Worm (Caenorhabditis elegans) whole organism, L1 larva: ENCODE results near the gene dcn-1.
A peak's percentile ranks its signal among the peaks of the same experiment; 100 is the strongest.

Experiments used
- C04F5.9 ChIP-seq: sonication (generic microtip); optimal IDR thresholded peaks from 2 replicates; lab custom pipeline; 2016; ENCODE audit warnings: missing genetic modification characterization, missing compliant biosample characterization
- C16A3.4 ChIP-seq: fragments of 150-350 bp; optimal IDR thresholded peaks from 2 replicates; lab custom pipeline; 2014; ENCODE audit warnings: missing biosample characterization, missing genetic modification characterization
- F16B12.6 ChIP-seq: fragments of 150-350 bp; optimal IDR thresholded peaks from 2 replicates; lab custom pipeline; 2014; ENCODE audit warnings: missing biosample characterization, missing genetic modification characterization
- Y116A8C.19 ChIP-seq: sonication (generic microtip); optimal IDR thresholded peaks from 2 replicates; lab custom pipeline; 2016; ENCODE audit warnings: missing compliant biosample characterization, missing genetic modification characterization, borderline replicate concordance
- aha-1 ChIP-seq: fragments of 150-350 bp; optimal IDR thresholded peaks from 2 replicates; lab custom pipeline; 2014; ENCODE audit warnings: missing biosample characterization, missing genetic modification characterization
- alr-1 ChIP-seq: fragments of 200-800 bp; sonication (Bioruptor generic); optimal IDR thresholded peaks from 2 replicates; lab custom pipeline; 2018; ENCODE audit warnings: borderline replicate concordance, mild to moderate bottlenecking, missing genetic modification characterization, missing compliant biosample characterization
- ama-1 ChIP-seq: fragments of 150-350 bp; optimal IDR thresholded peaks from 2 replicates; lab custom pipeline; 2014
- blmp-1 ChIP-seq: fragments of 150-350 bp; optimal IDR thresholded peaks from 2 replicates; lab custom pipeline; 2014; ENCODE audit warnings: missing biosample characterization, missing genetic modification characterization
- ceh-8 ChIP-seq: fragments of 200-800 bp; sonication (Bioruptor generic); optimal IDR thresholded peaks from 2 replicates; lab custom pipeline; 2018; ENCODE audit warnings: mild to moderate bottlenecking, missing genetic modification characterization, moderate library complexity, missing compliant biosample characterization
- ceh-88 ChIP-seq: fragments of 200-800 bp; sonication (Bioruptor generic); IDR thresholded peaks from 2 replicates; pipeline ENCODE4 v1.3.6; 2022; ENCODE audit warnings: missing genetic modification characterization, missing compliant biosample characterization
- ceh-90 ChIP-seq: sonication (generic microtip); optimal IDR thresholded peaks from 2 replicates; lab custom pipeline; 2016; ENCODE audit warnings: missing genetic modification characterization, missing compliant biosample characterization
- ces-1 ChIP-seq: fragments of 150-350 bp; optimal IDR thresholded peaks from 2 replicates; lab custom pipeline; 2014; ENCODE audit warnings: missing biosample characterization, missing genetic modification reagents, missing genetic modification characterization
- dpl-1 ChIP-seq, 3 experiments: fragments of 150-350 bp in 2 of 3; sonication (generic microtip) in 1 of 3; optimal IDR thresholded peaks; 2 replicates each; lab custom pipeline; 2014 to 2017; ENCODE audit warnings: missing biosample characterization in 3 of 3, missing genetic modification characterization in 3 of 3, missing genetic modification reagents in 3 of 3
- dsc-1 ChIP-seq: sonication (generic microtip); optimal IDR thresholded peaks from 2 replicates; lab custom pipeline; 2016; ENCODE audit warnings: mild to moderate bottlenecking, missing genetic modification characterization, missing compliant biosample characterization
- efl-1 ChIP-seq, 4 experiments: fragments of 150-350 bp; optimal IDR thresholded peaks in 3 of 4; peaks in 1 of 4; 1 replicate in 1 of 4; 2 replicates in 3 of 4; lab custom pipeline; 2014; ENCODE audit warnings: missing biosample characterization in 2 of 4, missing genetic modification characterization in 2 of 4, missing genetic modification reagents in 2 of 4
- efl-3 ChIP-seq: fragments of 200-800 bp; sonication (Bioruptor generic); optimal IDR thresholded peaks from 2 replicates; lab custom pipeline; 2018; ENCODE audit warnings: mild to moderate bottlenecking, missing genetic modification characterization, missing compliant biosample characterization
- egl-27 ChIP-seq, 2 experiments: fragments of 150-350 bp in 1 of 2; sonication (generic microtip); optimal IDR thresholded peaks; 3 replicates each; lab custom pipeline; 2017 to 2018; ENCODE audit warnings: missing biosample characterization in 2 of 2, missing genetic modification characterization in 2 of 2, missing genetic modification reagents in 2 of 2
- elt-2 ChIP-seq: sonication (generic microtip); optimal IDR thresholded peaks from 2 replicates; lab custom pipeline; 2016; ENCODE audit warnings: missing genetic modification characterization, mild to moderate bottlenecking, inconsistent platforms, missing compliant biosample characterization, missing genetic modification reagents
- elt-3 ChIP-seq, 6 experiments: fragments of 150-350 bp in 1 of 6; sonication (generic microtip); optimal IDR thresholded peaks; 2 replicates each; lab custom pipeline; 2017 to 2018; ENCODE audit warnings: missing biosample characterization in 6 of 6, missing genetic modification characterization in 6 of 6, inconsistent platforms in 1 of 6
- ets-5 ChIP-seq: fragments of 200-800 bp; sonication (Bioruptor generic); IDR thresholded peaks from 2 replicates; pipeline ENCODE4 v1.3.6; 2022; ENCODE audit warnings: missing genetic modification characterization, missing compliant biosample characterization
- fkh-4 ChIP-seq: sonication (generic microtip); optimal IDR thresholded peaks from 2 replicates; lab custom pipeline; 2016; ENCODE audit warnings: missing compliant biosample characterization, missing genetic modification characterization, borderline replicate concordance
- grh-1 ChIP-seq: fragments of 200-800 bp; sonication (Bioruptor generic); IDR thresholded peaks from 2 replicates; pipeline ENCODE4 v1.3.6; 2022; ENCODE audit warnings: missing genetic modification reagents, missing genetic modification characterization, missing compliant biosample characterization
- hlh-4 ChIP-seq: sonication (generic microtip); optimal IDR thresholded peaks from 2 replicates; lab custom pipeline; 2016; ENCODE audit warnings: mild to moderate bottlenecking, missing genetic modification characterization, missing compliant biosample characterization
- lin-14 ChIP-seq: fragments of 200-800 bp; sonication (Bioruptor generic); optimal IDR thresholded peaks from 2 replicates; lab custom pipeline; 2018; ENCODE audit warnings: mild to moderate bottlenecking, missing genetic modification characterization, moderate library complexity, missing compliant biosample characterization
- lin-39 ChIP-seq: fragments of 150-350 bp; optimal IDR thresholded peaks from 2 replicates; lab custom pipeline; 2014; ENCODE audit warnings: missing biosample characterization, missing genetic modification reagents, missing genetic modification characterization
- lsy-2 ChIP-seq, 2 experiments: fragments of 150-350 bp; optimal IDR thresholded peaks; 2 replicates each; lab custom pipeline; 2014; ENCODE audit warnings: missing biosample characterization in 2 of 2, missing genetic modification characterization in 2 of 2
- mef-2 ChIP-seq: fragments of 150-350 bp; optimal IDR thresholded peaks from 2 replicates; lab custom pipeline; 2014; ENCODE audit warnings: missing biosample characterization, missing genetic modification characterization
- nhr-11 ChIP-seq: fragments of 150-350 bp; optimal IDR thresholded peaks from 2 replicates; lab custom pipeline; 2014; ENCODE audit warnings: missing biosample characterization, missing genetic modification characterization
- nhr-12 ChIP-seq: sonication (generic microtip); optimal IDR thresholded peaks from 2 replicates; lab custom pipeline; 2017; ENCODE audit warnings: missing biosample characterization, missing genetic modification characterization
- nhr-19 ChIP-seq: fragments of 200-800 bp; sonication (Bioruptor generic); conservative IDR thresholded peaks from 2 replicates; pipeline ENCODE4 v1.3.6; 2022; ENCODE audit warnings: missing genetic modification characterization, missing compliant biosample characterization
- nhr-20 ChIP-seq: sonication (generic microtip); optimal IDR thresholded peaks from 2 replicates; lab custom pipeline; 2016; ENCODE audit warnings: mild to moderate bottlenecking, missing genetic modification characterization, missing compliant biosample characterization
- nhr-237 ChIP-seq: fragments of 150-350 bp; optimal IDR thresholded peaks from 2 replicates; lab custom pipeline; 2014; ENCODE audit warnings: missing biosample characterization, missing genetic modification characterization
- nhr-28 ChIP-seq: fragments of 150-350 bp; optimal IDR thresholded peaks from 2 replicates; lab custom pipeline; 2014; ENCODE audit warnings: missing biosample characterization, missing genetic modification characterization
- nhr-47 ChIP-seq: sonication (generic microtip); optimal IDR thresholded peaks from 2 replicates; lab custom pipeline; 2016; ENCODE audit warnings: mild to moderate bottlenecking, missing genetic modification characterization, moderate library complexity, missing compliant biosample characterization
- nhr-71 ChIP-seq: sonication (generic microtip); optimal IDR thresholded peaks from 2 replicates; lab custom pipeline; 2016; ENCODE audit warnings: mild to moderate bottlenecking, missing genetic modification characterization, moderate library complexity, missing compliant biosample characterization
- nhr-76 ChIP-seq: sonication (generic microtip); optimal IDR thresholded peaks from 2 replicates; lab custom pipeline; 2017; ENCODE audit warnings: missing biosample characterization, missing genetic modification characterization
- nhr-77 ChIP-seq: fragments of 150-350 bp; optimal IDR thresholded peaks from 2 replicates; lab custom pipeline; 2014; ENCODE audit warnings: missing biosample characterization, missing genetic modification characterization
- nhr-85 ChIP-seq: sonication (generic microtip); peaks from one replicate; lab custom pipeline; 2016; ENCODE audit warnings: missing genetic modification characterization, inconsistent platforms, missing compliant biosample characterization
- nhr-90 ChIP-seq: sonication (generic microtip); optimal IDR thresholded peaks from 2 replicates; lab custom pipeline; 2016; ENCODE audit warnings: mild to moderate bottlenecking, missing genetic modification characterization, missing compliant biosample characterization; ENCODE audit not compliant: poor library complexity
- pag-3 ChIP-seq: sonication (generic microtip); optimal IDR thresholded peaks from 2 replicates; lab custom pipeline; 2017; ENCODE audit warnings: missing genetic modification characterization, mild to moderate bottlenecking, missing compliant biosample characterization, antibody characterized with exemption, borderline replicate concordance; ENCODE audit not compliant: insufficient read depth
- rnt-1 ChIP-seq: sonication (generic microtip); optimal IDR thresholded peaks from 2 replicates; lab custom pipeline; 2016; ENCODE audit warnings: mild to moderate bottlenecking, missing genetic modification characterization, moderate library complexity, missing compliant biosample characterization
- skn-1 ChIP-seq: fragments of 150-350 bp; optimal IDR thresholded peaks from 2 replicates; lab custom pipeline; 2014; ENCODE audit warnings: missing biosample characterization, missing genetic modification characterization
- snpc-4 ChIP-seq: fragments of 150-350 bp; optimal IDR thresholded peaks from 2 replicates; lab custom pipeline; 2014; ENCODE audit warnings: missing biosample characterization, missing genetic modification characterization
- snu-23 ChIP-seq: sonication (generic microtip); optimal IDR thresholded peaks from 2 replicates; lab custom pipeline; 2016; ENCODE audit warnings: missing genetic modification characterization, missing compliant biosample characterization
- sup-37 ChIP-seq: fragments of 200-800 bp; sonication (Bioruptor generic); optimal IDR thresholded peaks from 2 replicates; lab custom pipeline; 2018; ENCODE audit warnings: mild to moderate bottlenecking, missing genetic modification characterization, missing compliant biosample characterization
- swsn-7 ChIP-seq: sonication (generic microtip); optimal IDR thresholded peaks from 2 replicates; lab custom pipeline; 2016; ENCODE audit warnings: missing genetic modification characterization, missing compliant biosample characterization
- tlp-1 ChIP-seq: fragments of 150-350 bp; optimal IDR thresholded peaks from 2 replicates; lab custom pipeline; 2014; ENCODE audit warnings: missing biosample characterization, missing genetic modification characterization
- unc-130 ChIP-seq: fragments of 150-350 bp; optimal IDR thresholded peaks from 2 replicates; lab custom pipeline; 2017; ENCODE audit warnings: missing biosample characterization, missing genetic modification characterization, inconsistent platforms
- unc-30 ChIP-seq: sonication (generic microtip); optimal IDR thresholded peaks from 2 replicates; lab custom pipeline; 2017; ENCODE audit warnings: missing biosample characterization, missing genetic modification characterization
- unc-98 ChIP-seq: fragments of 200-800 bp; sonication (Bioruptor generic); IDR thresholded peaks from 2 replicates; pipeline ENCODE4 v1.3.6; 2022; ENCODE audit warnings: missing genetic modification characterization, missing compliant biosample characterization
- vab-15 ChIP-seq: sonication (generic microtip); optimal IDR thresholded peaks from 2 replicates; lab custom pipeline; 2017; ENCODE audit warnings: missing genotype, mild to moderate bottlenecking, missing genetic modification characterization, missing compliant biosample characterization
- xbp-1 ChIP-seq: sonication (generic microtip); optimal IDR thresholded peaks from 2 replicates; lab custom pipeline; 2016; ENCODE audit warnings: missing genetic modification characterization, missing compliant biosample characterization
- ztf-11 ChIP-seq, 2 experiments: sonication (generic microtip); optimal IDR thresholded peaks; 2 replicates each; lab custom pipeline; 2016 to 2017; ENCODE audit warnings: missing genetic modification characterization in 2 of 2, missing biosample characterization in 1 of 2, missing compliant biosample characterization in 1 of 2
- ztf-4 ChIP-seq: fragments of 150-350 bp; optimal IDR thresholded peaks from 2 replicates; lab custom pipeline; 2014; ENCODE audit warnings: missing biosample characterization, missing genetic modification characterization

The dcn-1 gene

ce11 chrIII:4283175-4283574 is 30.5 kb upstream of the dcn-1 start:
- no peak for TF ChIP-seq dsc-1
- peak; percentile 10 for TF ChIP-seq nhr-85 (tag; lab: Kevin White, UChicago)
- no peak for TF ChIP-seq C04F5.9
- no peak for TF ChIP-seq ceh-8
- no peak for TF ChIP-seq aha-1 (tag; lab: Kevin White, UChicago)
- TF ChIP-seq nhr-11 (tag; lab: Kevin White, UChicago): peak; percentile 27
- no peak for TF ChIP-seq ama-1 (lab: Kevin White, UChicago)
- no peak for TF ChIP-seq egl-27 (tag; optimal IDR thresholded peaks at IDR 0.05; lab: Kevin White, UChicago)
- TF ChIP-seq nhr-20 (tag; lab: Kevin White, UChicago): peak; percentile 55
- no peak for TF ChIP-seq nhr-76 (tag; lab: Kevin White, UChicago)
- TF ChIP-seq alr-1 (tag; lab: Kevin White, UChicago): no peak
- no peak for TF ChIP-seq nhr-90
- TF ChIP-seq blmp-1: no peak
- TF ChIP-seq F16B12.6 (tag; lab: Kevin White, UChicago): no peak
- no peak for TF ChIP-seq ets-5
- no peak for TF ChIP-seq sup-37
- no peak for TF ChIP-seq fkh-4 (tag; lab: Kevin White, UChicago)
- TF ChIP-seq snpc-4 (tag; lab: Kevin White, UChicago): no peak
- no peak for TF ChIP-seq hlh-4 (tag; lab: Kevin White, UChicago)
- no peak for TF ChIP-seq ces-1 (GFP tag; lab: Kevin White, UChicago)
- TF ChIP-seq swsn-7 (tag; lab: Kevin White, UChicago): no peak
- TF ChIP-seq tlp-1 (tag; lab: Kevin White, UChicago): no peak
- TF ChIP-seq nhr-19 (GFP tag; lab: Robert Waterston, UW): peak; percentile 52
- peak; percentile 88 for TF ChIP-seq rnt-1 (tag; lab: Kevin White, UChicago)
- no peak for TF ChIP-seq nhr-28 (tag; lab: Kevin White, UChicago)
- peak; percentile 80 for TF ChIP-seq nhr-71 (tag; lab: Kevin White, UChicago)
- no peak for TF ChIP-seq elt-2 (tag; lab: Kevin White, UChicago)
- peak; percentile 47 for TF ChIP-seq snu-23 (GFP tag; lab: Kevin White, UChicago)
- TF ChIP-seq grh-1: no peak
- peak; percentile 58 for TF ChIP-seq unc-130 (tag; lab: Kevin White, UChicago)
- no peak for TF ChIP-seq ceh-90 (tag; lab: Kevin White, UChicago)
- no peak for TF ChIP-seq lin-39 (tag; lab: Kevin White, UChicago)
- no peak for TF ChIP-seq nhr-47
- TF ChIP-seq nhr-77 (tag; lab: Kevin White, UChicago): no peak
- TF ChIP-seq ztf-11 (tag; optimal IDR thresholded peaks at IDR 0.05; lab: Kevin White, UChicago): no peak
- TF ChIP-seq efl-3 (GFP tag; lab: Kevin White, UChicago): no peak
- TF ChIP-seq nhr-237 (tag; lab: Kevin White, UChicago): no peak
- TF ChIP-seq lsy-2 (tag; optimal IDR thresholded peaks at IDR 0.05; lab: Kevin White, UChicago): peak in 1 of 2 experiments; percentile 47
- no peak for TF ChIP-seq xbp-1 (tag; lab: Kevin White, UChicago)
- TF ChIP-seq ceh-88 (GFP tag; lab: Robert Waterston, UW): no peak
- TF ChIP-seq C16A3.4 (tag; lab: Kevin White, UChicago): no peak
- no peak for TF ChIP-seq skn-1 (tag; lab: Kevin White, UChicago)
- TF ChIP-seq unc-30 (tag; lab: Kevin White, UChicago): no peak
- peak in 1 of 2 experiments; percentile 26 for TF ChIP-seq efl-1 (optimal IDR thresholded peaks at IDR 0.05; lab: Kevin White, UChicago)
- peak; percentile 2 to 71 for TF ChIP-seq efl-1 (GFP tag; optimal IDR thresholded peaks at IDR 0.05 in 1 of 2; lab: Kevin White, UChicago)
- no peak for TF ChIP-seq vab-15 (tag; lab: Kevin White, UChicago)
- no peak for TF ChIP-seq Y116A8C.19 (tag; lab: Kevin White, UChicago)
- TF ChIP-seq nhr-12 (tag; lab: Kevin White, UChicago): no peak
- TF ChIP-seq lin-14 (GFP tag; lab: Kevin White, UChicago): peak; percentile 85
- no peak for TF ChIP-seq elt-3 (tag; optimal IDR thresholded peaks at IDR 0.05; lab: Kevin White, UChicago)
- no peak for TF ChIP-seq mef-2 (tag; lab: Kevin White, UChicago)
- TF ChIP-seq unc-98: no peak
- no peak for TF ChIP-seq dpl-1 (GFP tag; optimal IDR thresholded peaks at IDR 0.05; lab: Kevin White, UChicago)
- TF ChIP-seq pag-3 (tag; lab: Kevin White, UChicago): peak; percentile 85
- TF ChIP-seq ztf-4: no peak
